Worm (Caenorhabditis elegans): ENCODE data around the gene npr-20.

Gene npr-20

ce11 chrII:8839025-8839424 is 26.0 kb downstream of the npr-20 start, which contains the start of gene F46C5.7:
F46C5.7 (plus strand) TSS chrII:8839325.
- no peak for TF ChIP-seq unc-62 (GFP tag; optimal IDR thresholded peaks at IDR 0.05)

- no peak for TF ChIP-seq unc-62 (GFP tag; optimal IDR thresholded peaks at IDR 0.05)
Observed at ce11 chrII:8835857-8836256, 29.1 kb downstream of the npr-20 start, which contains the start of gene F46C5.4. F46C5.4 (plus strand) TSS chrII:8836078.

ce11 chrII:8832941-8833340 is 32.0 kb downstream of the npr-20 start:
- TF ChIP-seq unc-62 (GFP tag; optimal IDR thresholded peaks at IDR 0.05) = no peak

- TF ChIP-seq unc-62 (GFP tag; optimal IDR thresholded peaks at IDR 0.05) = no peak
Observed at ce11 chrII:8830917-8831316, 34.1 kb downstream of the npr-20 start.

ce11 chrII:8829189-8829588 is 35.8 kb downstream of the npr-20 start, which contains the start of gene F46C5.2:
F46C5.2 (minus strand) TSS chrII:8829289.
- TF ChIP-seq unc-62 (GFP tag; optimal IDR thresholded peaks at IDR 0.05) = no peak

ce11 chrII:8825769-8826168 is 39.2 kb downstream of the npr-20 start, which contains the start of gene nas-25:
nas-25 (plus strand) TSS chrII:8826069.
- no peak for TF ChIP-seq unc-62 (GFP tag; optimal IDR thresholded peaks at IDR 0.05)

- no peak for TF ChIP-seq unc-62 (GFP tag; optimal IDR thresholded peaks at IDR 0.05)
Observed at ce11 chrII:8822711-8823110, 42.3 kb downstream of the npr-20 start.

- TF ChIP-seq unc-62 (GFP tag; optimal IDR thresholded peaks at IDR 0.05) = no peak
Observed at ce11 chrII:8821140-8821595, 43.8 kb downstream of the npr-20 start, which contains the start of gene F46C5.1. F46C5.1 (minus strand) TSS chrII:8821190.

ce11 chrII:8820126-8820972 is 44.6 kb downstream of the npr-20 start:
- TF ChIP-seq unc-62 (GFP tag; optimal IDR thresholded peaks at IDR 0.05) = no peak

- no peak for TF ChIP-seq unc-62 (GFP tag; optimal IDR thresholded peaks at IDR 0.05)
Observed at ce11 chrII:8818978-8819896, 45.7 kb downstream of the npr-20 start, which contains the start of gene F46C5.10. F46C5.10 (minus strand) TSS chrII:8819028.

- TF ChIP-seq unc-62 (GFP tag; optimal IDR thresholded peaks at IDR 0.05) = no peak
Observed at ce11 chrII:8818257-8818656, 46.7 kb downstream of the npr-20 start.

- no peak for TF ChIP-seq unc-62 (GFP tag; optimal IDR thresholded peaks at IDR 0.05)
Observed at ce11 chrII:8817225-8817624, 47.8 kb downstream of the npr-20 start.

- no peak for TF ChIP-seq unc-62 (GFP tag; optimal IDR thresholded peaks at IDR 0.05)
Observed at ce11 chrII:8814231-8814630, 50.7 kb downstream of the npr-20 start.

ce11 chrII:8813659-8814058 is 51.3 kb downstream of the npr-20 start:
- TF ChIP-seq unc-62 (GFP tag; optimal IDR thresholded peaks at IDR 0.05) = no peak

- TF ChIP-seq unc-62 (GFP tag; optimal IDR thresholded peaks at IDR 0.05) = no peak
Observed at ce11 chrII:8812346-8812745, 52.6 kb downstream of the npr-20 start.

- no peak for TF ChIP-seq unc-62 (GFP tag; optimal IDR thresholded peaks at IDR 0.05)
Observed at ce11 chrII:8811825-8812224, 53.2 kb downstream of the npr-20 start.

All from whole organism, dauer.